Fruit fly (Drosophila melanogaster) whole organism: ENCODE measurements around the gene CG13113.

Experiments
- psq ChIP-seq: fragments of >200 bp; optimal IDR thresholded peaks from 2 replicates; lab custom pipeline; 2017
- usp ChIP-seq: fragments of >200 bp; optimal IDR thresholded peaks from 2 replicates; lab custom pipeline; 2017; ENCODE audit warnings: missing biosample characterization, missing genetic modification characterization, mixed read lengths

DNA sequence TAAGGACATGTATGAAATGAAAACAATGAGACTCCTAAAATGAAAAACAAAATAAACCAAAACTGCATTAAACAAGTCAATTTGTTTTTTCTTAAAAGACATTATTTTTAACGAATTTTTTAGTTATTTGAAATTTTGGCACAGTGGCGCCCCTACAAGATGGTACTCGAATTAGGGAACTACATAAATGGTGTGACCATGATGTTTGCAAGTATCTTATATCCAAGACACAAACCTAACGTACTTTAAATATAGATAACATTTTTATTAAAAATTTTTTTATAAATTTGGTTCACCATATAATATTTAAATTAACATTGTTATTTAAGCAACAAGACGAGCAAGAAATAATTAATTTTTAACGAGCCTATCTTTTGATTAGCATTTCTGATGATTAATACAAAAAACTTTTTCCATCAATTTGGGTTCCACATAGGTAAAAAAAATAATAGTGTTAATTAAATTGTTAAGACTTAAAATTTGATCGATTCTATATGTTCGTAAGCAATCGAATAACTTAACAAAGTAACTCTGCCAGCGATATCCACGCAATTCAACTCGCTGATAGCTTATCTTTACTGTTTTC lies 3.9 kb upstream of the CG13113 start, which contains the start of gene CG17855:
- no peak for TF ChIP-seq psq (lab: Kevin White, UChicago)
- TF ChIP-seq usp (GFP tag; lab: Kevin White, UChicago), result no peak
